Fruit fly (Drosophila melanogaster) whole organism, embryonic: ENCODE data around the gene vnd.
A peak's percentile ranks its signal among the peaks of the same experiment; 100 is the strongest.

ENCODE experiments used
- C15 ChIP-seq: fragments of 200-800 bp; sonication (Bioruptor generic); IDR thresholded peaks from 3 replicates; pipeline ENCODE4 v1.3.6; 2022; ENCODE audit warnings: missing biosample characterization, missing genetic modification characterization
- CG10267 ChIP-seq: fragments of 200-800 bp; sonication (Bioruptor generic); optimal IDR thresholded peaks from 2 replicates; lab custom pipeline; 2018; ENCODE audit warnings: missing biosample characterization, mild to moderate bottlenecking, missing genetic modification characterization, moderate library complexity
- CG10979 ChIP-seq: fragments of 200-800 bp; sonication (Bioruptor generic); optimal IDR thresholded peaks from 2 replicates; lab custom pipeline; 2018; ENCODE audit warnings: missing biosample characterization, mild to moderate bottlenecking, missing genetic modification characterization, moderate library complexity
- CG12155 ChIP-seq: fragments of 200-800 bp; sonication (Bioruptor generic); optimal IDR thresholded peaks from 3 replicates; lab custom pipeline; 2016; ENCODE audit warnings: missing biosample characterization, missing genetic modification characterization
- CG12942 ChIP-seq: fragments of 200-800 bp; sonication (Bioruptor generic); optimal IDR thresholded peaks from 3 replicates; lab custom pipeline; 2016; ENCODE audit warnings: missing biosample characterization, missing genetic modification characterization
- CG15479 ChIP-seq: fragments of 200-800 bp; sonication (Bioruptor generic); optimal IDR thresholded peaks from 3 replicates; lab custom pipeline; 2019; ENCODE audit warnings: missing biosample characterization, mild to moderate bottlenecking, missing genetic modification characterization, moderate library complexity
- CG15696 ChIP-seq: fragments of 200-800 bp; sonication (Bioruptor generic); optimal IDR thresholded peaks from 2 replicates; lab custom pipeline; 2019; ENCODE audit warnings: missing biosample characterization, mild to moderate bottlenecking, missing genetic modification characterization, moderate library complexity
- CG1647 ChIP-seq: fragments of 200-800 bp; sonication (Bioruptor generic); optimal IDR thresholded peaks from 3 replicates; lab custom pipeline; 2016; ENCODE audit warnings: missing biosample characterization, missing genetic modification characterization
- CG2202 ChIP-seq: fragments of 200-800 bp; sonication (Bioruptor generic); optimal IDR thresholded peaks from 2 replicates; lab custom pipeline; 2018; ENCODE audit warnings: missing biosample characterization, mild to moderate bottlenecking, missing genetic modification characterization
- CG2712 ChIP-seq: fragments of 200-800 bp; optimal IDR thresholded peaks from 3 replicates; lab custom pipeline; 2019; ENCODE audit warnings: missing biosample characterization, mild to moderate bottlenecking, missing genetic modification characterization, moderate library complexity
- CG2889 ChIP-seq: fragments of 200-800 bp; sonication (Bioruptor generic); IDR thresholded peaks from 3 replicates; pipeline ENCODE4 v1.3.6; 2022; ENCODE audit warnings: missing biosample characterization, missing genetic modification characterization
- CG4404 ChIP-seq: fragments of 200-800 bp; sonication (Bioruptor generic); IDR thresholded peaks from 2 replicates; pipeline ENCODE4 v1.3.6; 2022; ENCODE audit warnings: missing biosample characterization, missing genetic modification characterization
- CG4617 ChIP-seq: fragments of 200-800 bp; sonication (Bioruptor generic); optimal IDR thresholded peaks from 3 replicates; lab custom pipeline; 2016; ENCODE audit warnings: missing biosample characterization, missing genetic modification characterization, borderline replicate concordance
- CG5245 ChIP-seq: fragments of 200-800 bp; sonication (Bioruptor generic); optimal IDR thresholded peaks from 3 replicates; lab custom pipeline; 2016; ENCODE audit warnings: missing biosample characterization, missing genetic modification characterization
- CG6272 ChIP-seq: fragments of 200-800 bp; sonication (Bioruptor generic); IDR thresholded peaks from 2 replicates; pipeline ENCODE4 v1.3.6; 2022; ENCODE audit warnings: missing biosample characterization, missing genetic modification characterization
- CG6689 ChIP-seq: fragments of 200-800 bp; sonication (Bioruptor generic); IDR thresholded peaks from 2 replicates; pipeline ENCODE4 v1.3.6; 2022; ENCODE audit warnings: missing biosample characterization, missing genetic modification characterization
- CG8089 ChIP-seq: fragments of 200-800 bp; sonication (Bioruptor generic); optimal IDR thresholded peaks from 3 replicates; lab custom pipeline; 2016; ENCODE audit warnings: missing biosample characterization, missing genetic modification characterization
- CG9215 ChIP-seq: fragments of 200-800 bp; sonication (Bioruptor generic); IDR thresholded peaks from 2 replicates; pipeline ENCODE4 v1.3.6; 2022; ENCODE audit warnings: missing biosample characterization, missing genetic modification characterization
- CG9609 ChIP-seq: fragments of 200-800 bp; sonication (Bioruptor generic); optimal IDR thresholded peaks from 3 replicates; lab custom pipeline; 2016; ENCODE audit warnings: missing biosample characterization, missing genetic modification characterization
- Dfd ChIP-seq, 2 experiments: fragments of >200 bp; optimal IDR thresholded peaks; 2 replicates each; lab custom pipeline; 2017; ENCODE audit warnings: missing biosample characterization in 2 of 2, missing genetic modification characterization in 2 of 2
- Gug ChIP-seq: fragments of 200-800 bp; sonication (Bioruptor generic); IDR thresholded peaks from 4 replicates; pipeline ENCODE4 v1.3.6; 2022; ENCODE audit warnings: missing biosample characterization, missing genetic modification characterization
- Hmr ChIP-seq: fragments of 200-800 bp; sonication (Bioruptor generic); optimal IDR thresholded peaks from 3 replicates; lab custom pipeline; 2017; ENCODE audit warnings: mild to moderate bottlenecking, missing biosample characterization, missing genetic modification reagents, missing genetic modification characterization
- Jarid2 ChIP-seq: fragments of 200-800 bp; sonication (Bioruptor generic); optimal IDR thresholded peaks from 3 replicates; lab custom pipeline; 2017; ENCODE audit warnings: mild to moderate bottlenecking, missing biosample characterization, missing genetic modification reagents, missing genetic modification characterization
- MTF-1 ChIP-seq: fragments of 200-800 bp; sonication (Bioruptor generic); optimal IDR thresholded peaks from 2 replicates; lab custom pipeline; 2018; ENCODE audit warnings: missing biosample characterization, mild to moderate bottlenecking, missing genetic modification characterization, borderline replicate concordance
- Med ChIP-seq: fragments of 200-800 bp; sonication (Bioruptor generic); peaks from one replicate; lab custom pipeline; 2016; ENCODE audit warnings: missing biosample characterization, missing genetic modification characterization, mild to moderate bottlenecking, inconsistent platforms, moderate library complexity
- Mes4 ChIP-seq: fragments of 200-800 bp; sonication (Bioruptor generic); optimal IDR thresholded peaks from 2 replicates; lab custom pipeline; 2016; ENCODE audit warnings: missing biosample characterization, missing genetic modification characterization
- Nf-YA ChIP-seq: fragments of 200-800 bp; sonication (Bioruptor generic); IDR thresholded peaks from 2 replicates; pipeline ENCODE4 v1.3.6; 2022; ENCODE audit warnings: missing biosample characterization, missing genetic modification characterization
- Nf-YC ChIP-seq: fragments of 200-800 bp; optimal IDR thresholded peaks from 3 replicates; lab custom pipeline; 2019; ENCODE audit warnings: missing biosample characterization, mild to moderate bottlenecking, missing genetic modification characterization, moderate library complexity
- Oaz ChIP-seq: fragments of 200-800 bp; sonication (Bioruptor generic); IDR thresholded peaks from 2 replicates; pipeline ENCODE4 v1.3.6; 2022; ENCODE audit warnings: missing biosample characterization, missing genetic modification characterization
- Pdp1 ChIP-seq, 2 experiments: fragments of 200-800 bp; sonication (Bioruptor generic); optimal IDR thresholded peaks; 3 replicates each; lab custom pipeline; 2016; ENCODE audit warnings: missing biosample characterization in 2 of 2, missing genetic modification characterization in 2 of 2, mild to moderate bottlenecking in 1 of 2, moderate library complexity in 1 of 2
- Ptx1 ChIP-seq: fragments of 200-800 bp; sonication (Bioruptor generic); IDR thresholded peaks from 2 replicates; pipeline ENCODE4 v1.3.6; 2022; ENCODE audit warnings: missing biosample characterization, missing genetic modification characterization
- Sry-δ ChIP-seq: fragments of 200-800 bp; sonication (Bioruptor generic); optimal IDR thresholded peaks from 2 replicates; lab custom pipeline; 2016; ENCODE audit warnings: missing biosample characterization, missing genetic modification characterization
- Usf ChIP-seq: fragments of 200-800 bp; sonication (Bioruptor generic); optimal IDR thresholded peaks from 2 replicates; lab custom pipeline; 2017; ENCODE audit warnings: missing genotype, missing biosample characterization, missing genetic modification characterization
- Vsx1 ChIP-seq: fragments of 200-800 bp; sonication (Bioruptor generic); optimal IDR thresholded peaks from 2 replicates; lab custom pipeline; 2017; ENCODE audit warnings: missing biosample characterization, mild to moderate bottlenecking, missing genetic modification characterization, missing genetic modification reagents
- dan ChIP-seq: fragments of 200-800 bp; sonication (Bioruptor generic); IDR thresholded peaks from 2 replicates; pipeline ENCODE4 v1.3.6; 2022; ENCODE audit warnings: missing biosample characterization, missing genetic modification characterization
- dati ChIP-seq: fragments of 200-800 bp; sonication (Bioruptor generic); IDR thresholded peaks from 2 replicates; pipeline ENCODE4 v1.3.6; 2022; ENCODE audit warnings: missing biosample characterization, missing genetic modification characterization
- dmrt99B ChIP-seq: fragments of 200-800 bp; sonication (Bioruptor generic); optimal IDR thresholded peaks from 2 replicates; lab custom pipeline; 2018; ENCODE audit warnings: missing biosample characterization, mild to moderate bottlenecking, missing genetic modification characterization, moderate library complexity
- dysf ChIP-seq: fragments of 200-800 bp; sonication (Bioruptor generic); IDR thresholded peaks from 3 replicates; pipeline ENCODE4 v1.3.6; 2022; ENCODE audit warnings: missing biosample characterization, missing genetic modification characterization
- gcm ChIP-seq: fragments of 200-800 bp; sonication (Bioruptor generic); optimal IDR thresholded peaks from 2 replicates; lab custom pipeline; 2019; ENCODE audit warnings: missing biosample characterization, mild to moderate bottlenecking, missing genetic modification characterization, moderate library complexity
- gfzf ChIP-seq: fragments of 200-800 bp; sonication (Bioruptor generic); optimal IDR thresholded peaks from 2 replicates; lab custom pipeline; 2016; ENCODE audit warnings: missing biosample characterization, mild to moderate bottlenecking, missing genetic modification characterization, moderate library complexity
- gro ChIP-seq: fragments of 200-800 bp; sonication (Bioruptor generic); optimal IDR thresholded peaks from 2 replicates; lab custom pipeline; 2016; ENCODE audit warnings: missing biosample characterization, missing genetic modification characterization
- ken ChIP-seq: fragments of 200-800 bp; sonication (Bioruptor generic); IDR thresholded peaks from 3 replicates; pipeline ENCODE4 v1.3.6; 2022; ENCODE audit warnings: missing biosample characterization, missing genetic modification characterization
- lmd ChIP-seq: fragments of 200-800 bp; sonication (Bioruptor generic); IDR thresholded peaks from 2 replicates; pipeline ENCODE4 v1.3.6; 2022; ENCODE audit warnings: missing biosample characterization, missing genetic modification characterization
- org-1 ChIP-seq: fragments of 200-800 bp; sonication (Bioruptor generic); optimal IDR thresholded peaks from 2 replicates; lab custom pipeline; 2017; ENCODE audit warnings: missing biosample characterization, missing genetic modification characterization
- pb ChIP-seq: fragments of 200-800 bp; sonication (Bioruptor generic); optimal IDR thresholded peaks from 3 replicates; lab custom pipeline; 2016; ENCODE audit warnings: missing biosample characterization, missing genetic modification characterization
- rib ChIP-seq: fragments of 200-800 bp; sonication (Bioruptor generic); IDR thresholded peaks from 2 replicates; pipeline ENCODE4 v1.3.6; 2022; ENCODE audit warnings: missing biosample characterization, missing genetic modification characterization
- sens ChIP-seq: fragments of 200-800 bp; sonication (Bioruptor generic); peaks from one replicate; lab custom pipeline; 2016; ENCODE audit warnings: missing biosample characterization, missing genetic modification characterization
- shn ChIP-seq: fragments of 200-800 bp; sonication (Bioruptor generic); optimal IDR thresholded peaks from 3 replicates; lab custom pipeline; 2016; ENCODE audit warnings: missing biosample characterization, missing genetic modification characterization
- so ChIP-seq: fragments of 200-800 bp; sonication (Bioruptor generic); IDR thresholded peaks from 3 replicates; pipeline ENCODE4 v1.3.6; 2022; ENCODE audit warnings: missing biosample characterization, missing genetic modification characterization
- tx ChIP-seq: fragments of 200-800 bp; sonication (Bioruptor generic); optimal IDR thresholded peaks from 2 replicates; lab custom pipeline; 2016; ENCODE audit warnings: missing biosample characterization, missing genetic modification characterization
- vnd ChIP-seq: fragments of 200-800 bp; sonication (Bioruptor generic); IDR thresholded peaks from 3 replicates; pipeline ENCODE4 v1.3.6; 2022; ENCODE audit warnings: missing biosample characterization, missing genetic modification characterization; ENCODE audit not compliant: partially characterized antibody
- wor ChIP-seq: fragments of 200-800 bp; sonication (Bioruptor generic); IDR thresholded peaks from 2 replicates; pipeline ENCODE4 v1.3.6; 2022; ENCODE audit warnings: missing biosample characterization, missing genetic modification characterization

The vnd gene

dm6 chrX:618583-618982 is 36.7 kb downstream of the vnd start (continued):
- TF ChIP-seq Gug (no peak), Dfd (GFP tag; optimal IDR thresholded peaks at IDR 0.05; lab: Kevin White, UChicago) (no peak), dysf (peak; percentile 62), so (no peak), Vsx1 (GFP tag; lab: Kevin White, UChicago) (no peak), tx (GFP tag; lab: Kevin White, UChicago) (peak; percentile 33), Nf-YC (tag; lab: Kevin White, UChicago) (no peak), CG2889 (GFP tag; lab: Robert Waterston, UW) (no peak), dan (GFP tag; lab: Robert Waterston, UW) (no peak), rib (no peak), CG10267 (no peak), CG10979 (peak; percentile 16), C15 (GFP tag; lab: Robert Waterston, UW) (no peak), dmrt99B (peak; percentile 26), Ptx1 (GFP tag; lab: Robert Waterston, UW) (peak; percentile 46; the same call in 1 of the 2 replicates), CG15696 (tag; lab: Kevin White, UChicago) (peak; percentile 14), shn (GFP tag; lab: Kevin White, UChicago) (peak; percentile 28), CG1647 (no peak), Nf-YA (GFP tag; lab: Robert Waterston, UW) (0 out of 2 replicates have a peak, but pooled peaks have one; percentile 18), lmd (GFP tag; lab: Robert Waterston, UW) (peak; percentile 63), Hmr (GFP tag; lab: Kevin White, UChicago) (peak; percentile 7), CG9609 (no peak), gfzf (GFP tag; lab: Kevin White, UChicago) (no peak), Usf (GFP tag; lab: Kevin White, UChicago) (no peak), sens (GFP tag; lab: Kevin White, UChicago) (peak; percentile 72), gro (GFP tag; lab: Kevin White, UChicago) (peak; percentile 12), dati (no peak), CG12155 (GFP tag; lab: Kevin White, UChicago) (no peak), Sry-δ (GFP tag; lab: Kevin White, UChicago) (no peak), Med (GFP tag; lab: Kevin White, UChicago) (peak; percentile 84), CG5245 (GFP tag; lab: Kevin White, UChicago) (peak; percentile 0), CG4617 (GFP tag; lab: Kevin White, UChicago) (no peak), CG2712 (tag; lab: Kevin White, UChicago) (peak; percentile 49), CG6689 (GFP tag; lab: Robert Waterston, UW) (0 out of 2 replicates have a peak, but pooled peaks have one; percentile 29), ken (no peak), CG6272 (GFP tag; lab: Robert Waterston, UW) (no peak), Pdp1 (GFP tag; optimal IDR thresholded peaks at IDR 0.05; lab: Kevin White, UChicago) (peak in 1 of 2 experiments; percentile 29), Mes4 (GFP tag; lab: Kevin White, UChicago) (peak; percentile 40), CG4404 (peak; percentile 20; the same call in 1 of the 2 replicates), wor (GFP tag; lab: Robert Waterston, UW) (no peak), CG15479 (GFP tag; lab: Kevin White, UChicago) (no peak), CG9215 (GFP tag; lab: Robert Waterston, UW) (0 out of 2 replicates have a peak, but pooled peaks have one; percentile 15), pb (GFP tag; lab: Kevin White, UChicago) (peak; percentile 11), CG8089 (no peak), Jarid2 (GFP tag; lab: Kevin White, UChicago) (no peak), org-1 (GFP tag; lab: Kevin White, UChicago) (peak; percentile 20), Oaz (GFP tag; lab: Robert Waterston, UW) (no peak), CG12942 (peak; percentile 23), gcm (GFP tag; lab: Kevin White, UChicago) (peak; percentile 1), MTF-1 (no peak), vnd (no peak), CG2202 (no peak)
